Worm (Caenorhabditis elegans): Measurements from ENCODE around the gene cyd-1.

- TF ChIP-seq snpc-4 (GFP tag; optimal IDR thresholded peaks at IDR 0.05) = no peak
- no peak for TF ChIP-seq snpc-4 (tag; optimal IDR thresholded peaks at IDR 0.05)
- no peak for TF ChIP-seq attf-5 (GFP tag; optimal IDR thresholded peaks at IDR 0.05)
- no peak for TF ChIP-seq lin-54 (GFP tag; optimal IDR thresholded peaks at IDR 0.05)
- no peak for TF ChIP-seq nhr-90 (tag; optimal IDR thresholded peaks at IDR 0.05)
- TF ChIP-seq nhr-179 (tag; optimal IDR thresholded peaks at IDR 0.05) = no peak
- no peak for TF ChIP-seq chd-7 (tag; optimal IDR thresholded peaks at IDR 0.05)
- no peak for TF ChIP-seq lin-40 (tag; optimal IDR thresholded peaks at IDR 0.05)
- no peak for TF ChIP-seq ama-1 (optimal IDR thresholded peaks at IDR 0.05)
- no peak for TF ChIP-seq ama-1 (GFP tag; optimal IDR thresholded peaks at IDR 0.05)
- TF ChIP-seq unc-130 (GFP tag; optimal IDR thresholded peaks at IDR 0.05) = no peak
- TF ChIP-seq B0336.3 (GFP tag; IDR thresholded peaks at IDR 0.05) = no peak
- no peak for TF ChIP-seq mxl-1 (tag; optimal IDR thresholded peaks at IDR 0.05)
- TF ChIP-seq him-1 (tag; optimal IDR thresholded peaks at IDR 0.05) = no peak
- TF ChIP-seq attf-3 (GFP tag; conservative IDR thresholded peaks at IDR 0.05) = no peak
- TF ChIP-seq hrde-1 (tag; optimal IDR thresholded peaks at IDR 0.05; ENCODE audit: borderline replicate concordance) = no peak
Observed at ce11 chrII:12992193-12992592, 11.8 kb downstream of the cyd-1 start.

Data from whole organism, young adult.